Worm (Caenorhabditis elegans) whole organism, early embryonic: ENCODE results near the gene lido-10.
"Not testable (repeated sequence)": the region's sequence is repeated elsewhere in the genome, so short reads cannot be mapped to it uniquely, and the experiment has no call there.

ENCODE experiments used
- B0310.2 ChIP-seq: sonication (generic microtip); optimal IDR thresholded peaks from 2 replicates; lab custom pipeline; 2016; ENCODE audit warnings: mild to moderate bottlenecking, missing genetic modification characterization, missing compliant biosample characterization
- F13C5.2 ChIP-seq: sonication (generic microtip); optimal IDR thresholded peaks from 2 replicates; lab custom pipeline; 2017; ENCODE audit warnings: mild to moderate bottlenecking, missing genetic modification characterization, inconsistent platforms, missing compliant biosample characterization
- aly-1 ChIP-seq: sonication (generic microtip); optimal IDR thresholded peaks from 2 replicates; lab custom pipeline; 2016; ENCODE audit warnings: missing genetic modification characterization, missing compliant biosample characterization
- ama-1 ChIP-seq: fragments of 150-350 bp; optimal IDR thresholded peaks from 2 replicates; lab custom pipeline; 2014
- ceh-13 ChIP-seq: fragments of 200-800 bp; sonication (Bioruptor generic); optimal IDR thresholded peaks from 2 replicates; lab custom pipeline; 2018; ENCODE audit warnings: mild to moderate bottlenecking, missing genetic modification characterization, missing compliant biosample characterization
- ceh-36 ChIP-seq: sonication (generic microtip); optimal IDR thresholded peaks from 2 replicates; lab custom pipeline; 2016; ENCODE audit warnings: missing genetic modification characterization, inconsistent platforms, missing compliant biosample characterization
- ets-7 ChIP-seq: sonication (generic microtip); optimal IDR thresholded peaks from 2 replicates; lab custom pipeline; 2016; ENCODE audit warnings: missing genotype, missing genetic modification characterization, missing compliant biosample characterization
- flt-1 ChIP-seq: fragments of 200-800 bp; sonication (Bioruptor generic); IDR thresholded peaks from 2 replicates; pipeline ENCODE4 v1.3.6; 2022; ENCODE audit warnings: missing genetic modification characterization, missing compliant biosample characterization
- hmbx-1 ChIP-seq: sonication (generic microtip); optimal IDR thresholded peaks from 2 replicates; lab custom pipeline; 2016; ENCODE audit warnings: mild to moderate bottlenecking, missing genetic modification characterization, missing compliant biosample characterization
- hmg-4 ChIP-seq: fragments of 200-800 bp; sonication (Bioruptor generic); optimal IDR thresholded peaks from 2 replicates; lab custom pipeline; 2018; ENCODE audit warnings: mild to moderate bottlenecking, missing genetic modification characterization, missing compliant biosample characterization
- hnd-1 ChIP-seq: sonication (generic microtip); optimal IDR thresholded peaks from 2 replicates; lab custom pipeline; 2016; ENCODE audit warnings: missing genetic modification characterization, missing compliant biosample characterization
- pes-1 ChIP-seq: fragments of 200-800 bp; sonication (Bioruptor generic); IDR thresholded peaks from 2 replicates; pipeline ENCODE4 v1.3.6; 2022; ENCODE audit warnings: missing genetic modification reagents, missing genetic modification characterization, missing compliant biosample characterization
- scrt-1 ChIP-seq: fragments of 200-800 bp; sonication (Bioruptor generic); IDR thresholded peaks from 2 replicates; pipeline ENCODE4 v1.3.6; 2022; ENCODE audit warnings: missing genetic modification characterization, missing compliant biosample characterization
- sea-1 ChIP-seq: fragments of 200-800 bp; sonication (Bioruptor generic); conservative IDR thresholded peaks from 2 replicates; pipeline ENCODE4 v1.3.6; 2022; ENCODE audit warnings: missing genetic modification characterization, missing compliant biosample characterization
- tbx-11 ChIP-seq: fragments of 200-800 bp; sonication (Bioruptor generic); IDR thresholded peaks from 2 replicates; pipeline ENCODE4 v1.3.6; 2022; ENCODE audit warnings: missing genetic modification characterization, missing compliant biosample characterization
- tbx-37 ChIP-seq: fragments of 200-800 bp; sonication (Bioruptor generic); conservative IDR thresholded peaks from 2 replicates; pipeline ENCODE4 v1.3.6; 2022; ENCODE audit warnings: missing genetic modification reagents, missing genetic modification characterization, missing compliant biosample characterization
- tra-4 ChIP-seq: sonication (generic microtip); optimal IDR thresholded peaks from 2 replicates; lab custom pipeline; 2017; ENCODE audit warnings: missing genetic modification characterization, missing compliant biosample characterization

lido-10 gene

ce11 chrII:3030416-3030815, 28.1 kb downstream of the lido-10 start:
- TF ChIP-seq tbx-37, result no peak
- TF ChIP-seq F13C5.2 (tag; lab: Kevin White, UChicago), result no peak
- TF ChIP-seq ama-1 (lab: Kevin White, UChicago), result no peak
- no peak for TF ChIP-seq ceh-13 (GFP tag; lab: Kevin White, UChicago)
- TF ChIP-seq scrt-1 (GFP tag; lab: Robert Waterston, UW), result no peak
- no peak for TF ChIP-seq sea-1 (GFP tag; lab: Robert Waterston, UW)
- no peak for TF ChIP-seq tra-4 (tag; lab: Kevin White, UChicago)
- no peak for TF ChIP-seq pes-1 (GFP tag; lab: Robert Waterston, UW)
- no peak for TF ChIP-seq ets-7
- no peak for TF ChIP-seq hmbx-1 (tag; lab: Kevin White, UChicago)
- TF ChIP-seq tbx-11 (GFP tag; lab: Robert Waterston, UW), result no peak
- TF ChIP-seq hmg-4 (GFP tag; lab: Kevin White, UChicago), result no peak
- TF ChIP-seq ceh-36 (tag; lab: Kevin White, UChicago), result no peak
- no peak for TF ChIP-seq B0310.2 (tag; lab: Kevin White, UChicago)
- no peak for TF ChIP-seq hnd-1 (tag; lab: Kevin White, UChicago)
- no peak for TF ChIP-seq aly-1 (tag; lab: Kevin White, UChicago)

ce11 chrII:3032480-3032879, 30.2 kb downstream of the lido-10 start, which contains the start of gene B0454.6:
TSS of gene B0454.6 (plus strand) at chrII:3032780.
- TF ChIP-seq tbx-37; tra-4 (tag; lab: Kevin White, UChicago); ceh-36 (tag; lab: Kevin White, UChicago): not testable (repeated sequence)

- TF ChIP-seq sea-1 (GFP tag; lab: Robert Waterston, UW), result no peak
- no peak for TF ChIP-seq ama-1 (lab: Kevin White, UChicago)
- TF ChIP-seq B0310.2 (tag; lab: Kevin White, UChicago), result no peak
- TF ChIP-seq flt-1, result no peak
These were observed 32.6 kb downstream of the lido-10 start for ce11 chrII:3034914-3035313.

- TF ChIP-seq tbx-11 (GFP tag; lab: Robert Waterston, UW), result no peak
- no peak for TF ChIP-seq F13C5.2 (tag; lab: Kevin White, UChicago)
- no peak for TF ChIP-seq B0310.2 (tag; lab: Kevin White, UChicago)
- no peak for TF ChIP-seq flt-1
- TF ChIP-seq tra-4 (tag; lab: Kevin White, UChicago), result no peak
- TF ChIP-seq ets-7, result no peak
- no peak for TF ChIP-seq sea-1 (GFP tag; lab: Robert Waterston, UW)
- TF ChIP-seq tbx-37, result no peak
- TF ChIP-seq scrt-1 (GFP tag; lab: Robert Waterston, UW), result no peak
- TF ChIP-seq pes-1 (GFP tag; lab: Robert Waterston, UW), result no peak
- TF ChIP-seq hnd-1 (tag; lab: Kevin White, UChicago), result no peak
- TF ChIP-seq hmbx-1 (tag; lab: Kevin White, UChicago), result no peak
- no peak for TF ChIP-seq aly-1 (tag; lab: Kevin White, UChicago)
- no peak for TF ChIP-seq ama-1 (lab: Kevin White, UChicago)
These were observed 34.0 kb downstream of the lido-10 start for ce11 chrII:3036344-3036743.

ce11 chrII:3038453-3038909, 36.2 kb downstream of the lido-10 start, which contains the start of the genes B0454.26 and B0454.5:
TSS of gene B0454.26 (minus strand) at chrII:3038553.
TSS of gene B0454.5 (plus strand) at chrII:3038859.
- no peak for TF ChIP-seq hnd-1 (tag; lab: Kevin White, UChicago)

ce11 chrII:3043358-3043757, 41.0 kb downstream of the lido-10 start, which contains the start of gene B0454.8:
TSS of gene B0454.8 (minus strand) at chrII:3043458.
- TF ChIP-seq ets-7, result no peak
- TF ChIP-seq hmg-4 (GFP tag; lab: Kevin White, UChicago), result no peak
- TF ChIP-seq hnd-1 (tag; lab: Kevin White, UChicago), result no peak
- no peak for TF ChIP-seq flt-1
- no peak for TF ChIP-seq pes-1 (GFP tag; lab: Robert Waterston, UW)
- no peak for TF ChIP-seq ceh-13 (GFP tag; lab: Kevin White, UChicago)
- TF ChIP-seq tbx-11 (GFP tag; lab: Robert Waterston, UW), result no peak
- TF ChIP-seq F13C5.2 (tag; lab: Kevin White, UChicago), result no peak
- TF ChIP-seq B0310.2 (tag; lab: Kevin White, UChicago), result no peak
- TF ChIP-seq hmbx-1 (tag; lab: Kevin White, UChicago), result no peak
- no peak for TF ChIP-seq ama-1 (lab: Kevin White, UChicago)
- no peak for TF ChIP-seq scrt-1 (GFP tag; lab: Robert Waterston, UW)
- no peak for TF ChIP-seq tbx-37
- TF ChIP-seq tra-4 (tag; lab: Kevin White, UChicago), result no peak
- no peak for TF ChIP-seq ceh-36 (tag; lab: Kevin White, UChicago)
- TF ChIP-seq aly-1 (tag; lab: Kevin White, UChicago), result no peak
- TF ChIP-seq sea-1 (GFP tag; lab: Robert Waterston, UW), result no peak

ce11 chrII:3044023-3044422, 41.7 kb downstream of the lido-10 start, which contains the start of gene sri-29:
TSS of gene sri-29 (plus strand) at chrII:3044323.
- TF ChIP-seq tra-4 (tag; lab: Kevin White, UChicago) (no peak), scrt-1 (GFP tag; lab: Robert Waterston, UW) (no peak), ceh-13 (GFP tag; lab: Kevin White, UChicago) (no peak), tbx-11 (GFP tag; lab: Robert Waterston, UW) (no peak), F13C5.2 (tag; lab: Kevin White, UChicago) (no peak), hnd-1 (tag; lab: Kevin White, UChicago) (no peak), sea-1 (GFP tag; lab: Robert Waterston, UW) (no peak), B0310.2 (tag; lab: Kevin White, UChicago) (no peak), hmg-4 (GFP tag; lab: Kevin White, UChicago) (no peak), aly-1 (tag; lab: Kevin White, UChicago) (no peak), ama-1 (lab: Kevin White, UChicago) (no peak), pes-1 (GFP tag; lab: Robert Waterston, UW) (no peak), hmbx-1 (tag; lab: Kevin White, UChicago) (no peak), ets-7 (no peak), flt-1 (no peak)
